Fruit fly (Drosophila melanogaster) whole organism, embryonic: ENCODE measurements around the gene zyd.

Experiments used
- CG10366 ChIP-seq: fragments of 200-800 bp; sonication (Bioruptor generic); IDR thresholded peaks from 2 replicates; pipeline ENCODE4 v1.3.6; 2022; ENCODE audit warnings: missing biosample characterization, missing genetic modification characterization
- CG10431 ChIP-seq: fragments of 200-800 bp; sonication (Bioruptor generic); optimal IDR thresholded peaks from 3 replicates; lab custom pipeline; 2018; ENCODE audit warnings: missing biosample characterization, mild to moderate bottlenecking, missing genetic modification characterization
- CG11398 ChIP-seq: fragments of 200-800 bp; sonication (Bioruptor generic); optimal IDR thresholded peaks from 2 replicates; lab custom pipeline; 2016; ENCODE audit warnings: missing biosample characterization, missing genetic modification characterization
- CG15073 ChIP-seq: fragments of 200-800 bp; sonication (Bioruptor generic); optimal IDR thresholded peaks from 2 replicates; lab custom pipeline; 2016; ENCODE audit warnings: missing biosample characterization, missing genetic modification characterization
- CG16813 ChIP-seq: fragments of 200-800 bp; sonication (Bioruptor generic); IDR thresholded peaks from 3 replicates; pipeline ENCODE4 v1.3.6; 2022; ENCODE audit warnings: missing biosample characterization, missing genetic modification characterization; ENCODE audit not compliant: partially characterized antibody
- CG18262 ChIP-seq: fragments of 200-800 bp; optimal IDR thresholded peaks from 3 replicates; lab custom pipeline; 2019; ENCODE audit warnings: missing biosample characterization, mild to moderate bottlenecking, missing genetic modification characterization, moderate library complexity
- CG30403 ChIP-seq: fragments of 200-800 bp; sonication (Bioruptor generic); optimal IDR thresholded peaks from 3 replicates; lab custom pipeline; 2016; ENCODE audit warnings: missing biosample characterization, missing genetic modification characterization
- CG31365 ChIP-seq: fragments of 200-800 bp; sonication (Bioruptor generic); optimal IDR thresholded peaks from 2 replicates; lab custom pipeline; 2018; ENCODE audit warnings: missing biosample characterization, mild to moderate bottlenecking, missing genetic modification characterization
- CG33213 ChIP-seq: fragments of 200-800 bp; sonication (Bioruptor generic); optimal IDR thresholded peaks from 3 replicates; lab custom pipeline; 2016; ENCODE audit warnings: missing biosample characterization, missing genetic modification characterization
- CG3726 ChIP-seq: fragments of 200-800 bp; sonication (Bioruptor generic); IDR thresholded peaks from 3 replicates; pipeline ENCODE4, ENCODE4 v1.3.6; 2022; ENCODE audit warnings: missing biosample characterization, missing genetic modification characterization
- CG3995 ChIP-seq: fragments of 200-800 bp; sonication (Bioruptor generic); optimal IDR thresholded peaks from 3 replicates; lab custom pipeline; 2016; ENCODE audit warnings: missing biosample characterization, missing genetic modification characterization
- CG42726 ChIP-seq: fragments of 200-800 bp; sonication (Bioruptor generic); IDR thresholded peaks from 2 replicates; pipeline ENCODE4 v1.3.6; 2022; ENCODE audit warnings: missing biosample characterization, missing genetic modification characterization; ENCODE audit not compliant: partially characterized antibody
- CG4360 ChIP-seq: fragments of 200-800 bp; sonication (Bioruptor generic); IDR thresholded peaks from 2 replicates; pipeline ENCODE4 v1.3.6; 2022; ENCODE audit warnings: missing biosample characterization, missing genetic modification characterization
- CG7372 ChIP-seq: fragments of 200-800 bp; sonication (Bioruptor generic); IDR thresholded peaks from 2 replicates; pipeline ENCODE4 v1.3.6; 2022; ENCODE audit warnings: missing biosample characterization, missing genetic modification characterization
- CG7987 ChIP-seq: fragments of 200-800 bp; sonication (Bioruptor generic); optimal IDR thresholded peaks from 2 replicates; lab custom pipeline; 2018; ENCODE audit warnings: missing biosample characterization, mild to moderate bottlenecking, missing genetic modification characterization, moderate library complexity
- D ChIP-seq, 2 experiments: fragments of 200-800 bp in 1 of 2; fragments of >200 bp in 1 of 2; sonication (Bioruptor generic) in 1 of 2; optimal IDR thresholded peaks; 2 replicates in 1 of 2; 3 replicates in 1 of 2; lab custom pipeline; 2017; ENCODE audit warnings: mild to moderate bottlenecking in 1 of 2, missing biosample characterization in 1 of 2, missing genetic modification characterization in 1 of 2, missing genetic modification reagents in 1 of 2
- Dip2 ChIP-seq: fragments of 200-800 bp; sonication (Bioruptor generic); IDR thresholded peaks from 2 replicates; pipeline ENCODE4 v1.3.6; 2022; ENCODE audit warnings: missing biosample characterization, missing genetic modification characterization
- Fer2 ChIP-seq: fragments of 200-800 bp; sonication (Bioruptor generic); optimal IDR thresholded peaks from 2 replicates; lab custom pipeline; 2018; ENCODE audit warnings: missing biosample characterization, mild to moderate bottlenecking, missing genetic modification characterization, moderate library complexity
- H15 ChIP-seq: fragments of 200-800 bp; sonication (Bioruptor generic); IDR thresholded peaks from 3 replicates; pipeline ENCODE4 v1.3.6; 2022; ENCODE audit warnings: missing biosample characterization, missing genetic modification characterization
- HmgZ ChIP-seq: fragments of 200-800 bp; sonication (Bioruptor generic); optimal IDR thresholded peaks from 2 replicates; lab custom pipeline; 2018; ENCODE audit warnings: missing biosample characterization, mild to moderate bottlenecking, missing genetic modification characterization
- Hsf ChIP-seq: fragments of 200-800 bp; sonication (Bioruptor generic); optimal IDR thresholded peaks from 3 replicates; lab custom pipeline; 2016; ENCODE audit warnings: missing biosample characterization, missing genetic modification characterization
- Lhr ChIP-seq: fragments of 200-800 bp; sonication (Bioruptor generic); optimal IDR thresholded peaks from 3 replicates; lab custom pipeline; 2017; ENCODE audit warnings: mild to moderate bottlenecking, missing biosample characterization, missing genetic modification reagents, missing genetic modification characterization
- MBD-R2 ChIP-seq: fragments of 200-800 bp; sonication (Bioruptor generic); IDR thresholded peaks from 2 replicates; pipeline ENCODE4 v1.3.6; 2022; ENCODE audit warnings: missing biosample characterization, missing genetic modification characterization
- Max ChIP-seq: fragments of 200-800 bp; sonication (Bioruptor generic); optimal IDR thresholded peaks from 2 replicates; lab custom pipeline; 2016; ENCODE audit warnings: missing biosample characterization, mild to moderate bottlenecking, missing genetic modification characterization
- Mrtf ChIP-seq: fragments of 200-800 bp; sonication (Bioruptor generic); IDR thresholded peaks from 3 replicates; pipeline ENCODE4 v1.3.6; 2022; ENCODE audit warnings: missing biosample characterization, missing genetic modification characterization
- Poxn ChIP-seq: fragments of 200-800 bp; sonication (Bioruptor generic); IDR thresholded peaks from 2 replicates; pipeline ENCODE4 v1.3.6; 2022; ENCODE audit warnings: missing biosample characterization, missing genetic modification characterization
- Sox100B ChIP-seq: fragments of 200-800 bp; sonication (Bioruptor generic); optimal IDR thresholded peaks from 3 replicates; lab custom pipeline; 2018; ENCODE audit warnings: missing biosample characterization, mild to moderate bottlenecking, missing genetic modification characterization
- bowl ChIP-seq: fragments of 200-800 bp; sonication (Bioruptor generic); IDR thresholded peaks from 2 replicates; pipeline ENCODE4 v1.3.6; 2022; ENCODE audit warnings: missing biosample characterization, missing genetic modification characterization
- btn ChIP-seq: fragments of 200-800 bp; sonication (Bioruptor generic); optimal IDR thresholded peaks from 2 replicates; lab custom pipeline; 2016; ENCODE audit warnings: missing biosample characterization, missing genetic modification characterization
- cad ChIP-seq: fragments of >200 bp; optimal IDR thresholded peaks from 2 replicates; lab custom pipeline; 2017; ENCODE audit warnings: missing biosample characterization, missing genetic modification characterization
- caup ChIP-seq: fragments of 200-800 bp; sonication (Bioruptor generic); optimal IDR thresholded peaks from 3 replicates; lab custom pipeline; 2017; ENCODE audit warnings: missing biosample characterization, mild to moderate bottlenecking, missing genetic modification characterization, moderate library complexity; ENCODE audit not compliant: severe bottlenecking
- chm ChIP-seq: fragments of 200-800 bp; sonication (Bioruptor generic); IDR thresholded peaks from 2 replicates; pipeline ENCODE4 v1.3.6; 2022; ENCODE audit warnings: missing biosample characterization, missing genetic modification characterization
- crol ChIP-seq: fragments of 200-800 bp; sonication (Bioruptor generic); IDR thresholded peaks from 2 replicates; pipeline ENCODE4 v1.3.6; 2022; ENCODE audit warnings: missing biosample characterization, missing genetic modification characterization
- gcm2 ChIP-seq: fragments of 200-800 bp; sonication (Bioruptor generic); optimal IDR thresholded peaks from 2 replicates; lab custom pipeline; 2016; ENCODE audit warnings: missing biosample characterization, missing genetic modification characterization
- gsb-n ChIP-seq: fragments of 200-800 bp; sonication (Bioruptor generic); optimal IDR thresholded peaks from 3 replicates; lab custom pipeline; 2018; ENCODE audit warnings: missing biosample characterization, mild to moderate bottlenecking, missing genetic modification characterization
- jigr1 ChIP-seq: fragments of 200-800 bp; sonication (Bioruptor generic); IDR thresholded peaks from 3 replicates; pipeline ENCODE4 v1.3.6; 2022; ENCODE audit warnings: missing biosample characterization, missing genetic modification characterization
- lab ChIP-seq: fragments of 200-800 bp; sonication (Bioruptor generic); optimal IDR thresholded peaks from 3 replicates; lab custom pipeline; 2017; ENCODE audit warnings: missing biosample characterization, missing genetic modification characterization, mild to moderate bottlenecking, moderate library complexity, missing genetic modification reagents
- lbe ChIP-seq: fragments of 200-800 bp; sonication (Bioruptor generic); optimal IDR thresholded peaks from 2 replicates; lab custom pipeline; 2016; ENCODE audit warnings: missing biosample characterization, mild to moderate bottlenecking, missing genetic modification characterization
- lola ChIP-seq, 3 experiments: fragments of >200 bp in 2 of 3; fragments of 200-800 bp in 1 of 3; sonication (Bioruptor generic) in 1 of 3; optimal IDR thresholded peaks; 2 replicates each; lab custom pipeline; 2017 to 2019; ENCODE audit warnings: missing biosample characterization in 3 of 3, missing genetic modification characterization in 3 of 3, mild to moderate bottlenecking in 1 of 3, moderate library complexity in 1 of 3
- lov ChIP-seq, 2 experiments: fragments of 200-800 bp in 1 of 2; fragments of >200 bp in 1 of 2; sonication (Bioruptor generic) in 1 of 2; IDR thresholded peaks in 1 of 2; optimal IDR thresholded peaks in 1 of 2; 2 replicates in 1 of 2; 3 replicates in 1 of 2; pipeline versions ENCODE4 v1.3.6 to Lab custom; 2017 to 2022; ENCODE audit warnings: missing biosample characterization in 1 of 2, missing genetic modification characterization in 1 of 2
- nerfin-1 ChIP-seq: fragments of 200-800 bp; sonication (Bioruptor generic); optimal IDR thresholded peaks from 3 replicates; lab custom pipeline; 2019; ENCODE audit warnings: missing biosample characterization, mild to moderate bottlenecking, missing genetic modification characterization, moderate library complexity
- peb ChIP-seq: fragments of 200-800 bp; sonication (Bioruptor generic); IDR thresholded peaks from 2 replicates; pipeline ENCODE4 v1.3.6; 2022; ENCODE audit warnings: missing biosample characterization, missing genetic modification characterization
- pho ChIP-seq: fragments of 200-800 bp; sonication (Bioruptor generic); optimal IDR thresholded peaks from 2 replicates; lab custom pipeline; 2016; ENCODE audit warnings: missing biosample characterization, missing genetic modification characterization
- pum ChIP-seq: fragments of 200-800 bp; sonication (Bioruptor generic); optimal IDR thresholded peaks from 2 replicates; lab custom pipeline; 2016; ENCODE audit warnings: missing biosample characterization, missing genetic modification characterization
- repo ChIP-seq: fragments of 200-800 bp; sonication (Bioruptor generic); optimal IDR thresholded peaks from 2 replicates; lab custom pipeline; 2016; ENCODE audit warnings: missing biosample characterization, missing genetic modification characterization
- sima ChIP-seq: fragments of 200-800 bp; sonication (Bioruptor generic); optimal IDR thresholded peaks from 2 replicates; lab custom pipeline; 2016; ENCODE audit warnings: missing biosample characterization, missing genetic modification characterization
- sna ChIP-seq: fragments of 200-800 bp; sonication (Bioruptor generic); IDR thresholded peaks from 2 replicates; pipeline ENCODE4 v1.3.6; 2022; ENCODE audit warnings: missing biosample characterization, missing genetic modification characterization; ENCODE audit not compliant: partially characterized antibody
- tgo ChIP-seq: fragments of 200-800 bp; sonication (Bioruptor generic); IDR thresholded peaks from 3 replicates; pipeline ENCODE4 v1.3.6; 2022; ENCODE audit warnings: missing biosample characterization, missing genetic modification characterization
- unc-4 ChIP-seq: fragments of 200-800 bp; sonication (Bioruptor generic); IDR thresholded peaks from 2 replicates; pipeline ENCODE4 v1.3.6; 2022; ENCODE audit warnings: missing biosample characterization, missing genetic modification characterization; ENCODE audit not compliant: partially characterized antibody
- wdn ChIP-seq: fragments of 200-800 bp; sonication (Bioruptor generic); IDR thresholded peaks from 2 replicates; pipeline ENCODE4 v1.3.6; 2022; ENCODE audit warnings: missing biosample characterization, missing genetic modification characterization
- wor ChIP-seq: fragments of 200-800 bp; sonication (Bioruptor generic); IDR thresholded peaks from 2 replicates; pipeline ENCODE4 v1.3.6; 2022; ENCODE audit warnings: missing biosample characterization, missing genetic modification characterization

Gene zyd

dm6 chrX:23007399-23007798, 15.3 kb upstream of the zyd start (continued):
- TF ChIP-seq MBD-R2 = peak; percentile 66
- TF ChIP-seq Max (GFP tag; lab: Kevin White, UChicago) = no peak
- peak; percentile 99 for TF ChIP-seq CG16813 (GFP tag; lab: Robert Waterston, UW)
- TF ChIP-seq unc-4 (GFP tag; lab: Robert Waterston, UW) = peak; percentile 92
- no peak for TF ChIP-seq Hsf (GFP tag; lab: Kevin White, UChicago)
- no peak for TF ChIP-seq lov (optimal IDR thresholded peaks at IDR 0.05; lab: Kevin White, UChicago)
- no peak for TF ChIP-seq lov (GFP tag; IDR thresholded peaks at IDR 0.05; lab: Robert Waterston, UW)
- TF ChIP-seq caup (GFP tag; lab: Kevin White, UChicago) = no peak
- TF ChIP-seq CG30403 (GFP tag; lab: Kevin White, UChicago) = no peak
- TF ChIP-seq Fer2 (tag; lab: Kevin White, UChicago) = no peak
- no peak for TF ChIP-seq lola (GFP tag; optimal IDR thresholded peaks at IDR 0.05; lab: Kevin White, UChicago)
- no peak for TF ChIP-seq gcm2 (GFP tag; lab: Kevin White, UChicago)
- peak; percentile 54 for TF ChIP-seq HmgZ (tag; lab: Kevin White, UChicago)
- TF ChIP-seq peb (GFP tag; lab: Robert Waterston, UW) = no peak
- TF ChIP-seq repo (GFP tag; lab: Kevin White, UChicago) = no peak
- TF ChIP-seq CG33213 (GFP tag; lab: Kevin White, UChicago) = no peak
- peak; percentile 22 for TF ChIP-seq CG10366 (GFP tag; lab: Robert Waterston, UW)
- TF ChIP-seq pho = no peak
- TF ChIP-seq jigr1 (GFP tag; lab: Robert Waterston, UW) = no peak
- TF ChIP-seq pum (GFP tag; lab: Kevin White, UChicago) = no peak
- TF ChIP-seq D (optimal IDR thresholded peaks at IDR 0.05; lab: Kevin White, UChicago) = no peak
- no peak for TF ChIP-seq D (GFP tag; optimal IDR thresholded peaks at IDR 0.05; lab: Kevin White, UChicago)
- no peak for TF ChIP-seq crol
- no peak for TF ChIP-seq CG31365
- TF ChIP-seq chm (GFP tag; lab: Robert Waterston, UW) = no peak
- TF ChIP-seq lab (GFP tag; lab: Kevin White, UChicago) = no peak
- no peak for TF ChIP-seq nerfin-1 (tag; lab: Kevin White, UChicago)
- TF ChIP-seq Dip2 (GFP tag; lab: Robert Waterston, UW) = no peak
- TF ChIP-seq cad (GFP tag; lab: Kevin White, UChicago) = no peak
- no peak for TF ChIP-seq CG15073 (GFP tag; lab: Kevin White, UChicago)
- TF ChIP-seq CG7987 = no peak
- TF ChIP-seq lbe (GFP tag; lab: Kevin White, UChicago) = no peak
- TF ChIP-seq Sox100B (GFP tag; lab: Kevin White, UChicago) = peak; percentile 39
- TF ChIP-seq CG42726 (GFP tag; lab: Robert Waterston, UW) = peak; percentile 98
- no peak for TF ChIP-seq wor
- no peak for TF ChIP-seq bowl
- TF ChIP-seq Lhr (GFP tag; lab: Kevin White, UChicago) = no peak
- TF ChIP-seq sna (GFP tag; lab: Robert Waterston, UW) = peak; percentile 90
- TF ChIP-seq sima (GFP tag; lab: Kevin White, UChicago) = no peak
- no peak for TF ChIP-seq Poxn
- no peak for TF ChIP-seq CG3726
- TF ChIP-seq CG3995 (GFP tag; lab: Kevin White, UChicago) = peak; percentile 93
- no peak for TF ChIP-seq CG4360 (GFP tag; lab: Robert Waterston, UW)
- peak; percentile 49 for TF ChIP-seq CG18262 (tag; lab: Kevin White, UChicago)
- no peak for TF ChIP-seq wdn (GFP tag; lab: Robert Waterston, UW)
- no peak for TF ChIP-seq gsb-n
- no peak for TF ChIP-seq Mrtf
- TF ChIP-seq CG10431 (GFP tag; lab: Kevin White, UChicago) = no peak
- TF ChIP-seq tgo (GFP tag; lab: Robert Waterston, UW) = no peak
- TF ChIP-seq CG11398 (GFP tag; lab: Kevin White, UChicago) = no peak
- no peak for TF ChIP-seq CG7372 (GFP tag; lab: Robert Waterston, UW)
- TF ChIP-seq H15 (GFP tag; lab: Robert Waterston, UW) = no peak
- no peak for TF ChIP-seq btn (GFP tag; lab: Kevin White, UChicago)
